Worm (Caenorhabditis elegans): ENCODE results near the gene sra-12.
A peak's percentile ranks its signal among the peaks of the same experiment; 100 is the strongest.

sra-12 gene

ce11 chrII:10895959-10896358, 8.3 kb downstream of the sra-12 start:
- TF ChIP-seq dao-5 (tag; optimal IDR thresholded peaks at IDR 0.05): no peak
- no peak for TF ChIP-seq him-1 (tag; optimal IDR thresholded peaks at IDR 0.05)
- no peak for TF ChIP-seq W03F9.2 (tag; optimal IDR thresholded peaks at IDR 0.05)

- TF ChIP-seq dao-5 (tag; optimal IDR thresholded peaks at IDR 0.05): no peak
- no peak for TF ChIP-seq W03F9.2 (tag; optimal IDR thresholded peaks at IDR 0.05)
- no peak for TF ChIP-seq him-1 (tag; optimal IDR thresholded peaks at IDR 0.05)
Measured at ce11 chrII:10894996-10895395, 9.3 kb downstream of the sra-12 start, which contains the start of gene sra-10. TSS of gene sra-10 (minus strand) at chrII:10895096.

- TF ChIP-seq dao-5 (tag; optimal IDR thresholded peaks at IDR 0.05) (no peak), W03F9.2 (tag; optimal IDR thresholded peaks at IDR 0.05) (no peak), him-1 (tag; optimal IDR thresholded peaks at IDR 0.05) (no peak)
Measured at ce11 chrII:10888979-10889378, 15.3 kb downstream of the sra-12 start, which contains the start of gene ptr-8. TSS of gene ptr-8 (plus strand) at chrII:10889279.

ce11 chrII:10887097-10887496, 17.2 kb downstream of the sra-12 start:
- TF ChIP-seq W03F9.2 (tag; optimal IDR thresholded peaks at IDR 0.05): no peak
- no peak for TF ChIP-seq dao-5 (tag; optimal IDR thresholded peaks at IDR 0.05)
- no peak for TF ChIP-seq him-1 (tag; optimal IDR thresholded peaks at IDR 0.05)

ce11 chrII:10885868-10886514, 18.3 kb downstream of the sra-12 start, which contains the start of gene F44F4.3:
TSS of gene F44F4.3 (minus strand) at chrII:10885918.
- TF ChIP-seq W03F9.2 (tag; optimal IDR thresholded peaks at IDR 0.05) (no peak), dao-5 (tag; optimal IDR thresholded peaks at IDR 0.05) (no peak)

- TF ChIP-seq W03F9.2 (tag; optimal IDR thresholded peaks at IDR 0.05) (no peak), him-1 (tag; optimal IDR thresholded peaks at IDR 0.05) (no peak), dao-5 (tag; optimal IDR thresholded peaks at IDR 0.05) (no peak)
Measured at ce11 chrII:10885250-10885649, 19.0 kb downstream of the sra-12 start.

- TF ChIP-seq dao-5 (tag; optimal IDR thresholded peaks at IDR 0.05) (no peak), him-1 (tag; optimal IDR thresholded peaks at IDR 0.05) (no peak), W03F9.2 (tag; optimal IDR thresholded peaks at IDR 0.05) (no peak)
Measured at ce11 chrII:10884396-10884795, 19.9 kb downstream of the sra-12 start, which contains the start of gene egg-3. TSS of gene egg-3 (minus strand) at chrII:10884441.

ce11 chrII:10880625-10881024, 23.7 kb downstream of the sra-12 start, which contains the start of gene lurp-1:
TSS of gene lurp-1 (plus strand) at chrII:10880925.
- TF ChIP-seq him-1 (tag; optimal IDR thresholded peaks at IDR 0.05): no peak
- no peak for TF ChIP-seq dao-5 (tag; optimal IDR thresholded peaks at IDR 0.05)
- no peak for TF ChIP-seq W03F9.2 (tag; optimal IDR thresholded peaks at IDR 0.05)

- TF ChIP-seq him-1 (tag; optimal IDR thresholded peaks at IDR 0.05) (no peak), W03F9.2 (tag; optimal IDR thresholded peaks at IDR 0.05) (no peak), dao-5 (tag; optimal IDR thresholded peaks at IDR 0.05) (no peak)
Measured at ce11 chrII:10873631-10874030, 30.6 kb downstream of the sra-12 start, which contains the start of gene orc-2. TSS of gene orc-2 (plus strand) at chrII:10873931.

- TF ChIP-seq him-1 (tag; optimal IDR thresholded peaks at IDR 0.05) (peak; percentile 24), W03F9.2 (tag; optimal IDR thresholded peaks at IDR 0.05) (peak; percentile 80), dao-5 (tag; optimal IDR thresholded peaks at IDR 0.05) (no peak)
Measured at ce11 chrII:10872541-10872940, 31.7 kb downstream of the sra-12 start, which contains the start of the genes cyn-4 and copz-1. TSS of gene cyn-4 (minus strand) at chrII:10872611. TSS of gene copz-1 (plus strand) at chrII:10872879.

ce11 chrII:10870698-10871097, 33.6 kb downstream of the sra-12 start:
- TF ChIP-seq him-1 (tag; optimal IDR thresholded peaks at IDR 0.05) (no peak), W03F9.2 (tag; optimal IDR thresholded peaks at IDR 0.05) (no peak), dao-5 (tag; optimal IDR thresholded peaks at IDR 0.05) (no peak)

ce11 chrII:10868670-10869246, 35.5 kb downstream of the sra-12 start, which contains the start of the genes gmps-1 and cap-2:
TSS of gene gmps-1 (minus strand) at chrII:10868720.
TSS of gene cap-2 (plus strand) at chrII:10869196.
- TF ChIP-seq dao-5 (tag; optimal IDR thresholded peaks at IDR 0.05) (no peak), W03F9.2 (tag; optimal IDR thresholded peaks at IDR 0.05) (peak; percentile 95), him-1 (tag; optimal IDR thresholded peaks at IDR 0.05) (peak; percentile 95)

- TF ChIP-seq dao-5 (tag; optimal IDR thresholded peaks at IDR 0.05) (no peak), W03F9.2 (tag; optimal IDR thresholded peaks at IDR 0.05) (no peak), him-1 (tag; optimal IDR thresholded peaks at IDR 0.05) (no peak)
Measured at ce11 chrII:10867219-10867618, 37.1 kb downstream of the sra-12 start.

All from whole organism, L4/young adult.